Fruit fly (Drosophila melanogaster): ENCODE measurements around the gene CG8492.

The CG8492 gene

DNA sequence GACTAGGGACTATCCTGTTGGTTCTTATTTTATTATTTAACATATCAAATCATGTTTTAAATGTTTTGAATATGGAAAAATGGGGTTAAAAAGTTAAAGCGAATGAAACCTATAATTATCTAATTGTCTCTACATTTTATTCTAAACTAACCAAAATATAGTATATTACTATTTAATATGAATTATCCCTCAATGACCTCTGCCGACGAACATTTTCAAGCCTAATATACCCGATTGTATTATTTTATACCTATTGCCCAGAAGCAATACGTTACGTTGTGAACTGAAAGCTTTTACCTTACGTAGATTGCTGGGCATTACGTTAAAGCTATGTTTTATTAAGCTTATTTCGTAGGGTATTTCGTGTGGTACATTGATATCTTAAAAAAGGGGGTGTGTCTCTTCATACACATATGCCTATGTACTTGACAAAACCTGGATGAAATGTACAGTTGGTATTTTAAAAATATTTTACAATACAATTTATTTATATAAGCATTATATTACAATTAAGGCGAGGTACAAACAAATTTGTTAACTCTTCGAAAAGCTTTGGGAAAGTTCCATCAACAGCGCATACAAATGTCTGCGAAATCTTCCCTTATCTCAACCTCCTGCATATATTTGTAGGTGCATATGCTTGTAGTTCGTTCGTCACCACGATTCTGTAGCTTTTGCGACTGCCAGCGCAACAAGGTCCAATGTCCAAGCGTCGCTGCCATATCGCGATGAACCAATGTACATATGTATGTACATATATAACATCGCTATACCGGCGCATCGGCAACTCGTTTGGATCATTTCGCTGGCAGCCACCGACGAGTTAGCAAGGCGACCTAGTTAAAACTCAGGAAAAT, 13.2 kb downstream of the CG8492 start, which contains the start of gene Mcad (continued):
- peak; percentile 94 for TF ChIP-seq cwo (GFP tag; optimal IDR thresholded peaks at IDR 0.05)
- peak; percentile 75 for TF ChIP-seq CG32772 (GFP tag; IDR thresholded peaks at IDR 0.05)
- no peak for TF ChIP-seq kni (GFP tag; optimal IDR thresholded peaks at IDR 0.05)
- TF ChIP-seq CG11695 (GFP tag; IDR thresholded peaks at IDR 0.05), result peak; percentile 81
- peak; percentile 54 for TF ChIP-seq CG15601 (tag; optimal IDR thresholded peaks at IDR 0.05)
- TF ChIP-seq CG14860 (GFP tag; IDR thresholded peaks at IDR 0.05; ENCODE audit: partially characterized antibody), result no peak
- peak; percentile 79 for TF ChIP-seq vvl (GFP tag; IDR thresholded peaks at IDR 0.05)
- peak; percentile 73 for TF ChIP-seq CG17328 (GFP tag; IDR thresholded peaks at IDR 0.05)
- TF ChIP-seq pnt (GFP tag; optimal IDR thresholded peaks at IDR 0.05), result peak; percentile 38
- TF ChIP-seq CG12104 (GFP tag; optimal IDR thresholded peaks at IDR 0.05), result peak; percentile 95
- TF ChIP-seq CG11456 (GFP tag; IDR thresholded peaks at IDR 0.05), result peak; percentile 89
- TF ChIP-seq ems (GFP tag; optimal IDR thresholded peaks at IDR 0.05), result peak; percentile 71
- peak; percentile 90 for TF ChIP-seq Hr3 (GFP tag; optimal IDR thresholded peaks at IDR 0.05)
- TF ChIP-seq gro (GFP tag; optimal IDR thresholded peaks at IDR 0.05), result peak; percentile 29
- TF ChIP-seq ham (GFP tag; IDR thresholded peaks at IDR 0.05), result peak; percentile 80
- TF ChIP-seq B-H2 (GFP tag; optimal IDR thresholded peaks at IDR 0.05), result peak; percentile 17
- TF ChIP-seq Fer2 (tag; optimal IDR thresholded peaks at IDR 0.05), result peak; percentile 81
- peak; percentile 95 for TF ChIP-seq tin (GFP tag; optimal IDR thresholded peaks at IDR 0.05)
- TF ChIP-seq stwl (tag; optimal IDR thresholded peaks at IDR 0.05), result no peak
- TF ChIP-seq D (optimal IDR thresholded peaks at IDR 0.05), result no peak
- TF ChIP-seq D (GFP tag; optimal IDR thresholded peaks at IDR 0.05), result peak; percentile 93
- no peak for TF ChIP-seq CG3163 (GFP tag; optimal IDR thresholded peaks at IDR 0.05)
- TF ChIP-seq yki (optimal IDR thresholded peaks at IDR 0.05), result no peak
- peak; percentile 68 for TF ChIP-seq wdn (GFP tag; IDR thresholded peaks at IDR 0.05)
- TF ChIP-seq CG16863 (GFP tag; optimal IDR thresholded peaks at IDR 0.05), result peak; percentile 42
- TF ChIP-seq Opbp (GFP tag; IDR thresholded peaks at IDR 0.05; ENCODE audit: partially characterized antibody), result no peak
- TF ChIP-seq Lhr (GFP tag; optimal IDR thresholded peaks at IDR 0.05), result peak; percentile 46
- TF ChIP-seq BEAF-32 (GFP tag; optimal IDR thresholded peaks at IDR 0.05), result no peak
- peak; percentile 64 for TF ChIP-seq fd3F (GFP tag; optimal IDR thresholded peaks at IDR 0.05)
- TF ChIP-seq CG12299 (tag; optimal IDR thresholded peaks at IDR 0.05), result peak; percentile 72
- peak; percentile 91 for TF ChIP-seq Vsx1 (GFP tag; optimal IDR thresholded peaks at IDR 0.05)
- no peak for TF ChIP-seq aop (GFP tag; IDR thresholded peaks at IDR 0.05)
- peak; percentile 86 for TF ChIP-seq CG12071 (GFP tag; optimal IDR thresholded peaks at IDR 0.05)
- peak; percentile 74 for TF ChIP-seq CG6272 (GFP tag; IDR thresholded peaks at IDR 0.05)
- peak; percentile 18 for TF ChIP-seq CG2889 (GFP tag; IDR thresholded peaks at IDR 0.05)
- peak; percentile 51 for TF ChIP-seq CG13123 (GFP tag; optimal IDR thresholded peaks at IDR 0.05)
- peak; percentile 69 for TF ChIP-seq CG3726 (GFP tag; IDR thresholded peaks at IDR 0.05)
- TF ChIP-seq tll (GFP tag; optimal IDR thresholded peaks at IDR 0.05), result no peak
- peak; percentile 34 for TF ChIP-seq CG1647 (GFP tag; optimal IDR thresholded peaks at IDR 0.05)
- peak; percentile 68 for TF ChIP-seq gcm (GFP tag; optimal IDR thresholded peaks at IDR 0.05)
- TF ChIP-seq CG2116 (GFP tag; optimal IDR thresholded peaks at IDR 0.05), result peak; percentile 54
- TF ChIP-seq CG32767 (GFP tag; IDR thresholded peaks at IDR 0.05), result peak; percentile 91
- peak; percentile 97 for TF ChIP-seq CG10147 (GFP tag; optimal IDR thresholded peaks at IDR 0.05)
- TF ChIP-seq MESR4 (GFP tag; optimal IDR thresholded peaks at IDR 0.05), result no peak
- TF ChIP-seq slou (GFP tag; optimal IDR thresholded peaks at IDR 0.05), result peak; percentile 93
- peak; percentile 88 for TF ChIP-seq CG15269 (tag; optimal IDR thresholded peaks at IDR 0.05)
- peak; percentile 96 for TF ChIP-seq CG15011 (GFP tag; optimal IDR thresholded peaks at IDR 0.05)
- peak; percentile 76 for TF ChIP-seq Ssrp (tag; optimal IDR thresholded peaks at IDR 0.05)
- TF ChIP-seq da (GFP tag; optimal IDR thresholded peaks at IDR 0.05), result no peak

Data from whole organism, embryonic.